Worm (Caenorhabditis elegans): Measurements from ENCODE around the gene sru-23.

- no peak for TF ChIP-seq fax-1 (tag; optimal IDR thresholded peaks at IDR 0.05)
- TF ChIP-seq pag-3 (tag; optimal IDR thresholded peaks at IDR 0.05; ENCODE audit: borderline replicate concordance) = no peak
- no peak for TF ChIP-seq nfya-1 (tag; optimal IDR thresholded peaks at IDR 0.05)
- TF ChIP-seq ama-1 (optimal IDR thresholded peaks at IDR 0.05) = no peak
- TF ChIP-seq unc-42 (tag; optimal IDR thresholded peaks at IDR 0.05) = no peak
- TF ChIP-seq ets-4 (tag; optimal IDR thresholded peaks at IDR 0.05) = no peak
- TF ChIP-seq pha-4 (tag; optimal IDR thresholded peaks at IDR 0.05) = no peak
- TF ChIP-seq mec-3 (tag; optimal IDR thresholded peaks at IDR 0.05; ENCODE audit: borderline replicate concordance) = no peak
- no peak for TF ChIP-seq fkh-6 (tag; optimal IDR thresholded peaks at IDR 0.05)
- no peak for TF ChIP-seq hlh-6 (tag; optimal IDR thresholded peaks at IDR 0.05)
- TF ChIP-seq unc-55 (GFP tag; optimal IDR thresholded peaks at IDR 0.05) = no peak
- TF ChIP-seq ceh-19 (GFP tag; optimal IDR thresholded peaks at IDR 0.05) = no peak
- TF ChIP-seq hlh-30 (tag; optimal IDR thresholded peaks at IDR 0.05; ENCODE audit: insufficient read depth) = no peak
- no peak for TF ChIP-seq fkh-10 (GFP tag; optimal IDR thresholded peaks at IDR 0.05)
Measured at ce11 chrV:15952762-15953161, 19.6 kb downstream of the sru-23 start, which contains the start of gene srw-56.

Measured in whole organism, late embryonic.